Worm (Caenorhabditis elegans) whole organism, midembryonic: ENCODE measurements around the gene M18.3.

Experiments used
- T22C8.4 ChIP-seq: fragments of 200-800 bp; sonication (Bioruptor generic); IDR thresholded peaks from 2 replicates; pipeline ENCODE4 v1.3.6; 2022; ENCODE audit warnings: missing genetic modification characterization, missing compliant biosample characterization
- cog-1 ChIP-seq: sonication (generic microtip); optimal IDR thresholded peaks from 2 replicates; lab custom pipeline; 2016; ENCODE audit warnings: missing genetic modification characterization, missing compliant biosample characterization
- flt-1 ChIP-seq: fragments of 200-800 bp; sonication (Bioruptor generic); IDR thresholded peaks from 2 replicates; pipeline ENCODE4 v1.3.6; 2022; ENCODE audit warnings: missing genetic modification characterization, missing compliant biosample characterization
- klf-2 ChIP-seq: fragments of 200-800 bp; sonication (Bioruptor generic); conservative IDR thresholded peaks from 2 replicates; pipeline ENCODE4 v1.3.6; 2022; ENCODE audit warnings: missing genetic modification reagents, missing genetic modification characterization, missing compliant biosample characterization
- med-1 ChIP-seq: sonication (generic microtip); optimal IDR thresholded peaks from 2 replicates; lab custom pipeline; 2017; ENCODE audit warnings: missing genetic modification characterization, mild to moderate bottlenecking, missing compliant biosample characterization, antibody characterized with exemption, missing genetic modification reagents; ENCODE audit not compliant: insufficient read depth
- ref-1 ChIP-seq: fragments of 200-800 bp; sonication (Bioruptor generic); conservative IDR thresholded peaks from 2 replicates; pipeline ENCODE4 v1.3.6; 2022; ENCODE audit warnings: missing genetic modification reagents, missing genetic modification characterization, missing compliant biosample characterization
- tab-1 ChIP-seq: fragments of 200-800 bp; sonication (Bioruptor generic); IDR thresholded peaks from 2 replicates; pipeline ENCODE4 v1.3.6; 2022; ENCODE audit warnings: missing genetic modification characterization, missing compliant biosample characterization
- ztf-23 ChIP-seq: fragments of 200-800 bp; sonication (Bioruptor generic); IDR thresholded peaks from 2 replicates; pipeline ENCODE4 v1.3.6; 2022; ENCODE audit warnings: missing genetic modification reagents, missing genetic modification characterization, missing compliant biosample characterization
- ztf-29 ChIP-seq: fragments of 200-800 bp; sonication (Bioruptor generic); IDR thresholded peaks from 2 replicates; pipeline ENCODE4 v1.3.6; 2022; ENCODE audit warnings: missing genetic modification reagents, missing genetic modification characterization, missing compliant biosample characterization

The M18.3 gene

ce11 chrIV:12093819-12094218 lies 11.8 kb upstream of the M18.3 start, which contains the start of gene F11A10.5:
TSS of gene F11A10.5 (plus strand) at chrIV:12094119.
- no peak for TF ChIP-seq ztf-29
- peak; percentile 55; the same call in 1 of the 2 replicates for TF ChIP-seq T22C8.4 (GFP tag; lab: Robert Waterston, UW)
- no peak for TF ChIP-seq tab-1
- no peak for TF ChIP-seq ref-1

- TF ChIP-seq cog-1 (tag; lab: Kevin White, UChicago) (no peak), ztf-29 (no peak), flt-1 (no peak), med-1 (GFP tag; lab: Kevin White, UChicago) (no peak), T22C8.4 (GFP tag; lab: Robert Waterston, UW) (no peak), ztf-23 (GFP tag; lab: Robert Waterston, UW) (no peak), klf-2 (GFP tag; lab: Robert Waterston, UW) (no peak)
Measured at ce11 chrIV:12096479-12096878, 9.2 kb upstream of the M18.3 start, which contains the start of gene mon-2. TSS of gene mon-2 (plus strand) at chrIV:12096779.

DNA sequence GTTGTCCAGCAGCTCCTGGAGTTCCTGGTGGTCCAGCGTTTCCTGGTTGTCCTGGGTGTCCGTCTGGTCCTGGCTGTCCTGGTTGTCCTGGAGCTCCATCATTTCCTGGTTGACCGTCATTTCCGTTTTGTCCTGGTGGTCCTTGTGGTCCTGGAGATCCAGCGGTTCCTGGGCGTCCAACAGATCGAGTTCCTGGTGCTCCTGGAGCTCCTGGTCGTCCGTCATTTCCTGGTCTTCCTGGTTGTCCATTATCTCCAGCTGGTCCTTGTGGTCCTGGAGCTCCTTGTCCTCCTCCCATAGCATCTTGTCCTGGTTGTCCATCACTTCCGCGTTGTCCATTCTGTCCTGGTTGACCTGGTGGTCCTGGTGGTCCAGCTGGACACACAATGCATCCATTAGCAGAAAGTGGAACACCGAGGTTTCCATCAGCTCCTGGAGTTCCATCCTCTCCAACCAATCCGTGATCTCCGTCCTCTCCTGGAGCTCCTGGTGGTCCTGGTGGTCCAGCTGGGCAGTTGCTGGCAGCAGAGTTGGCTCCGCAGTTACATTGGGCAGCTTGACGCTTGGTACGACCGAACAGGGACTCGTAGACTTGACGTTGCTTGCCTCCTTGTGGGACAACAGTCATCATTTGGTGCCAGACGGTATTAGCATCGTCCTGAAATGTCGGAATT lies 3.5 kb downstream of the M18.3 start:
- TF ChIP-seq ztf-29 (no peak), T22C8.4 (GFP tag; lab: Robert Waterston, UW) (no peak), ztf-23 (GFP tag; lab: Robert Waterston, UW) (no peak), klf-2 (GFP tag; lab: Robert Waterston, UW) (no peak), cog-1 (tag; lab: Kevin White, UChicago) (no peak), flt-1 (no peak), tab-1 (no peak)

- no peak for TF ChIP-seq klf-2 (GFP tag; lab: Robert Waterston, UW)
- no peak for TF ChIP-seq tab-1
- no peak for TF ChIP-seq ztf-29
- no peak for TF ChIP-seq flt-1
- no peak for TF ChIP-seq ztf-23 (GFP tag; lab: Robert Waterston, UW)
- no peak for TF ChIP-seq med-1 (GFP tag; lab: Kevin White, UChicago)
- no peak for TF ChIP-seq ref-1
- TF ChIP-seq T22C8.4 (GFP tag; lab: Robert Waterston, UW), result no peak
- no peak for TF ChIP-seq cog-1 (tag; lab: Kevin White, UChicago)
Measured at ce11 chrIV:12109743-12110142, 4.1 kb downstream of the M18.3 start.

ce11 chrIV:12110339-12110738 lies 4.7 kb downstream of the M18.3 start, which contains the start of gene col-129:
TSS of gene col-129 (minus strand) at chrIV:12110439.
- TF ChIP-seq ztf-23 (GFP tag; lab: Robert Waterston, UW) (no peak), klf-2 (GFP tag; lab: Robert Waterston, UW) (no peak), ref-1 (no peak), flt-1 (no peak), ztf-29 (no peak), tab-1 (no peak), med-1 (GFP tag; lab: Kevin White, UChicago) (no peak), T22C8.4 (GFP tag; lab: Robert Waterston, UW) (no peak), cog-1 (tag; lab: Kevin White, UChicago) (no peak)

DNA sequence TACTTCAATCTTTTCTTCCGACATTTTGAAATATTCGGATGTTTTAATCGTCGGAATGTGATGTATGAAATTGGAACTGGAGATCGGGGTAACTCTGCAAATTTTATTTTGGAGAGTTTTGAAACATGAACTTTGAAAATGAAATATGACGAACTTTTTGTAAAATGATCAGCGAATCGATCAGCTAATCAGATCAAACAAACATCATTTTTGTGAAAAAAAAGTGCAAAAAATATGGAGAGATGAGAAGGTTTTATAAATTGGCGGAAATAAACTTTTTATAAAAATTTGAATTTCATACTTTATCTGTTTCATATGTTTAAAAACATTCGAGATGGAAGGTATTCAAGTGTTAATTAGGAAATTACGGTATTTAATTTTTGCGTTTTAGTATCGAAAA lies 5.8 kb downstream of the M18.3 start, which contains the start of gene dlc-2:
TSS of gene dlc-2 (minus strand) at position 101 of the 400 bp plus-strand sequence.
- TF ChIP-seq T22C8.4 (GFP tag; lab: Robert Waterston, UW) (no peak), klf-2 (GFP tag; lab: Robert Waterston, UW) (no peak), ref-1 (no peak), cog-1 (tag; lab: Kevin White, UChicago) (no peak), tab-1 (no peak), flt-1 (no peak), med-1 (GFP tag; lab: Kevin White, UChicago) (no peak), ztf-23 (GFP tag; lab: Robert Waterston, UW) (no peak), ztf-29 (no peak)

ce11 chrIV:12113056-12113455 lies 7.4 kb downstream of the M18.3 start:
- TF ChIP-seq flt-1 (no peak), ref-1 (no peak), tab-1 (no peak), T22C8.4 (GFP tag; lab: Robert Waterston, UW) (no peak), ztf-29 (no peak), cog-1 (tag; lab: Kevin White, UChicago) (no peak), med-1 (GFP tag; lab: Kevin White, UChicago) (no peak), klf-2 (GFP tag; lab: Robert Waterston, UW) (no peak), ztf-23 (GFP tag; lab: Robert Waterston, UW) (no peak)

DNA sequence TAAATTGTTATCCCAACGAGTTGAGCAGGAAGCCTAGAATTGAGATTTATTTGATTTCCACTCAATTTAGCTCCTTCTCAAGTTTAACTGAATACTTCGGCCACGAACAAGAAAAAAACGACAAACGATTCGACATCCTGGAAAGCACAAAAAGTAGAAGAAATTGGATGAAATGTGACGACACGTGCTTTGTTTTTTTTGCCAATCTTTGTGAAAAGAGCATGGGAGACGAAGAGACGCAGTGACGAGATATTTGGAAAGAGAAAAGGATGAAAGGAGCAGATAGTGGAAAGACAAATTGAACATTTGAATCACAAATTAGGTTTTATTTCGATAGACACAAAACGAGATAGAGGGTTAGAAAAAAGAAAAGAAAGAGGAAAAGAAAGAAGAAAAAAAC lies 8.8 kb downstream of the M18.3 start:
- TF ChIP-seq ref-1, result no peak
- no peak for TF ChIP-seq T22C8.4 (GFP tag; lab: Robert Waterston, UW)

DNA sequence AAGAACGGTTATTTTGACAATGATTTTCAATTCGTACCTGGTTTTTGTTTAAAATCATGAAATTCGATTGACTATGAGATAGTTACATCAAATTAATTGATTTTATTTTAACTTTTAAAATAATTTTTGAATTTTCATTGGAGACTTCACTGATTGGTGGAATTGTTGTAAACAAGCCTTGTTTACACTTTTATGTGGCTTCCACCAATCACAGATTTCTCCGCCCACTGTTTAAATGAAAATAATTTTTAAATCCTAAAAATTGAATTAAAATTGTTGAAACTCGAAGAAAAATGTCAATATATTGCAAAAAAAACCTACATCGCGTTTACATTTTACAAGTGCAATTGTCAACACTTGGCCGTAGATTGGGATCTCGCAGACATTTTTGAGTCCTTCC lies 14.9 kb downstream of the M18.3 start:
- TF ChIP-seq ztf-29, result no peak
- TF ChIP-seq ref-1, result no peak
- no peak for TF ChIP-seq cog-1 (tag; lab: Kevin White, UChicago)
- TF ChIP-seq klf-2 (GFP tag; lab: Robert Waterston, UW), result no peak
- TF ChIP-seq med-1 (GFP tag; lab: Kevin White, UChicago), result no peak
- TF ChIP-seq flt-1, result no peak
- no peak for TF ChIP-seq T22C8.4 (GFP tag; lab: Robert Waterston, UW)

ce11 chrIV:12121076-12121475 lies 15.4 kb downstream of the M18.3 start, which contains the start of the genes ddb-1 and M18.6:
TSS of gene ddb-1 (minus strand) at chrIV:12121165.
TSS of gene M18.6 (plus strand) at chrIV:12121310.
- TF ChIP-seq ztf-23 (GFP tag; lab: Robert Waterston, UW) (no peak), ztf-29 (no peak), T22C8.4 (GFP tag; lab: Robert Waterston, UW) (no peak), med-1 (GFP tag; lab: Kevin White, UChicago) (no peak), cog-1 (tag; lab: Kevin White, UChicago) (no peak), klf-2 (GFP tag; lab: Robert Waterston, UW) (no peak), ref-1 (no peak), flt-1 (no peak), tab-1 (no peak)
